Worm (Caenorhabditis elegans) whole organism, L2 larva: ENCODE data around the gene R07B1.9.

Experiments
- lsy-2 ChIP-seq, 2 experiments: fragments of 150-350 bp in 1 of 2; sonication (generic microtip) in 1 of 2; optimal IDR thresholded peaks; 2 replicates each; lab custom pipeline; 2014 to 2017; ENCODE audit warnings: missing biosample characterization in 2 of 2, missing genetic modification characterization in 2 of 2
- mdl-1 ChIP-seq, 2 experiments: fragments of 150-350 bp in 1 of 2; sonication (generic microtip) in 1 of 2; optimal IDR thresholded peaks; 2 replicates each; lab custom pipeline; 2017; ENCODE audit warnings: missing biosample characterization in 2 of 2, missing genetic modification characterization in 2 of 2
- nhr-11 ChIP-seq: fragments of 150-350 bp; optimal IDR thresholded peaks from 2 replicates; lab custom pipeline; 2014; ENCODE audit warnings: missing biosample characterization, missing genetic modification characterization
- nhr-12 ChIP-seq: fragments of 150-350 bp; optimal IDR thresholded peaks from 2 replicates; lab custom pipeline; 2014; ENCODE audit warnings: missing biosample characterization, missing genetic modification characterization
- nhr-25 ChIP-seq: fragments of 150-350 bp; sonication (generic microtip); optimal IDR thresholded peaks from 3 replicates; lab custom pipeline; 2014; ENCODE audit warnings: missing biosample characterization, missing genetic modification characterization
- nhr-77 ChIP-seq: fragments of 150-350 bp; optimal IDR thresholded peaks from 2 replicates; lab custom pipeline; 2014; ENCODE audit warnings: missing biosample characterization, missing genetic modification characterization
- unc-39 ChIP-seq: fragments of 150-350 bp; optimal IDR thresholded peaks from 2 replicates; lab custom pipeline; 2014; ENCODE audit warnings: missing biosample characterization, missing genetic modification characterization
- ztf-11 ChIP-seq: sonication (generic microtip); optimal IDR thresholded peaks from 2 replicates; lab custom pipeline; 2017; ENCODE audit warnings: missing biosample characterization, missing genetic modification characterization
- ztf-4 ChIP-seq: fragments of 150-350 bp; optimal IDR thresholded peaks from 2 replicates; lab custom pipeline; 2014; ENCODE audit warnings: missing biosample characterization, missing genetic modification characterization

- TF ChIP-seq nhr-12 (no peak), nhr-77 (no peak), ztf-4 (tag; lab: Kevin White, UChicago) (no peak), mdl-1 (tag; optimal IDR thresholded peaks at IDR 0.05; lab: Kevin White, UChicago) (no peak), nhr-11 (tag; lab: Kevin White, UChicago) (no peak), lsy-2 (tag; optimal IDR thresholded peaks at IDR 0.05; lab: Kevin White, UChicago) (no peak), unc-39 (tag; lab: Kevin White, UChicago) (no peak), nhr-25 (tag; lab: Kevin White, UChicago) (no peak), ztf-11 (tag; lab: Kevin White, UChicago) (no peak)
Observed at ce11 chrX:9862916-9863624, 14.1 kb upstream of the R07B1.9 start, which contains the start of the genes gst-36 and R07B1.5.
